Worm (Caenorhabditis elegans) whole organism, L1 larva: ENCODE measurements around the gene C35A5.3.

Experiments used
- C04F5.9 ChIP-seq: sonication (generic microtip); optimal IDR thresholded peaks from 2 replicates; lab custom pipeline; 2016; ENCODE audit warnings: missing genetic modification characterization, missing compliant biosample characterization
- C16A3.4 ChIP-seq: fragments of 150-350 bp; optimal IDR thresholded peaks from 2 replicates; lab custom pipeline; 2014; ENCODE audit warnings: missing biosample characterization, missing genetic modification characterization
- C34B4.2 ChIP-seq: sonication (generic microtip); optimal IDR thresholded peaks from 2 replicates; lab custom pipeline; 2017; ENCODE audit warnings: mild to moderate bottlenecking, missing genetic modification characterization, missing compliant biosample characterization
- Y116A8C.19 ChIP-seq: sonication (generic microtip); optimal IDR thresholded peaks from 2 replicates; lab custom pipeline; 2016; ENCODE audit warnings: missing compliant biosample characterization, missing genetic modification characterization, borderline replicate concordance
- alr-1 ChIP-seq: fragments of 200-800 bp; sonication (Bioruptor generic); optimal IDR thresholded peaks from 2 replicates; lab custom pipeline; 2018; ENCODE audit warnings: borderline replicate concordance, mild to moderate bottlenecking, missing genetic modification characterization, missing compliant biosample characterization
- blmp-1 ChIP-seq: fragments of 150-350 bp; optimal IDR thresholded peaks from 2 replicates; lab custom pipeline; 2014; ENCODE audit warnings: missing biosample characterization, missing genetic modification characterization
- ceh-82 ChIP-seq, 3 experiments: fragments of 150-350 bp in 1 of 3; sonication (generic microtip) in 2 of 3; optimal IDR thresholded peaks; 2 replicates each; lab custom pipeline; 2014 to 2017; ENCODE audit warnings: missing biosample characterization in 3 of 3, missing genetic modification characterization in 3 of 3
- dsc-1 ChIP-seq: sonication (generic microtip); optimal IDR thresholded peaks from 2 replicates; lab custom pipeline; 2016; ENCODE audit warnings: mild to moderate bottlenecking, missing genetic modification characterization, missing compliant biosample characterization
- efl-1 ChIP-seq, 4 experiments: fragments of 150-350 bp; optimal IDR thresholded peaks in 3 of 4; peaks in 1 of 4; 1 replicate in 1 of 4; 2 replicates in 3 of 4; lab custom pipeline; 2014; ENCODE audit warnings: missing biosample characterization in 2 of 4, missing genetic modification characterization in 2 of 4, missing genetic modification reagents in 2 of 4
- elt-2 ChIP-seq: sonication (generic microtip); optimal IDR thresholded peaks from 2 replicates; lab custom pipeline; 2016; ENCODE audit warnings: missing genetic modification characterization, mild to moderate bottlenecking, inconsistent platforms, missing compliant biosample characterization, missing genetic modification reagents
- fkh-4 ChIP-seq: sonication (generic microtip); optimal IDR thresholded peaks from 2 replicates; lab custom pipeline; 2016; ENCODE audit warnings: missing compliant biosample characterization, missing genetic modification characterization, borderline replicate concordance
- fos-1 ChIP-seq: fragments of 150-350 bp; optimal IDR thresholded peaks from 2 replicates; lab custom pipeline; 2014; ENCODE audit warnings: missing biosample characterization, missing genetic modification characterization
- hlh-17 ChIP-seq: fragments of 200-800 bp; sonication (Bioruptor generic); optimal IDR thresholded peaks from 2 replicates; lab custom pipeline; 2018; ENCODE audit warnings: missing genetic modification characterization, mild to moderate bottlenecking, missing compliant biosample characterization, moderate library complexity, borderline replicate concordance
- isw-1 ChIP-seq: fragments of 200-800 bp; sonication (Bioruptor generic); IDR thresholded peaks from 2 replicates; pipeline ENCODE4 v1.3.6; 2022; ENCODE audit warnings: missing genetic modification characterization, missing compliant biosample characterization
- jun-1 ChIP-seq: fragments of 150-350 bp; optimal IDR thresholded peaks from 2 replicates; lab custom pipeline; 2014; ENCODE audit warnings: missing biosample characterization, missing genetic modification reagents, missing genetic modification characterization
- lin-14 ChIP-seq: fragments of 200-800 bp; sonication (Bioruptor generic); optimal IDR thresholded peaks from 2 replicates; lab custom pipeline; 2018; ENCODE audit warnings: mild to moderate bottlenecking, missing genetic modification characterization, moderate library complexity, missing compliant biosample characterization
- lin-15B ChIP-seq: fragments of 150-350 bp; sonication (generic microtip); optimal IDR thresholded peaks from 3 replicates; lab custom pipeline; 2014; ENCODE audit warnings: missing biosample characterization, missing genetic modification characterization
- lin-35 ChIP-seq, 2 experiments: fragments of 150-350 bp; optimal IDR thresholded peaks; 2 replicates each; lab custom pipeline; 2014; ENCODE audit warnings: missing biosample characterization in 2 of 2, missing genetic modification characterization in 2 of 2, missing genetic modification reagents in 2 of 2
- lir-3 ChIP-seq: sonication (generic microtip); optimal IDR thresholded peaks from 2 replicates; lab custom pipeline; 2016; ENCODE audit warnings: mild to moderate bottlenecking, missing genetic modification characterization, moderate library complexity, missing compliant biosample characterization; ENCODE audit not compliant: poor library complexity
- mdl-1 ChIP-seq, 2 experiments: fragments of 150-350 bp; optimal IDR thresholded peaks; 2 replicates each; lab custom pipeline; 2014 to 2017; ENCODE audit warnings: missing biosample characterization in 2 of 2, missing genetic modification characterization in 2 of 2, inconsistent platforms in 1 of 2
- mef-2 ChIP-seq: fragments of 150-350 bp; optimal IDR thresholded peaks from 2 replicates; lab custom pipeline; 2014; ENCODE audit warnings: missing biosample characterization, missing genetic modification characterization
- mep-1 ChIP-seq: fragments of 150-350 bp; optimal IDR thresholded peaks from 2 replicates; lab custom pipeline; 2014; ENCODE audit warnings: missing biosample characterization, missing genetic modification characterization
- nhr-11 ChIP-seq: fragments of 150-350 bp; optimal IDR thresholded peaks from 2 replicates; lab custom pipeline; 2014; ENCODE audit warnings: missing biosample characterization, missing genetic modification characterization
- nhr-28 ChIP-seq: fragments of 150-350 bp; optimal IDR thresholded peaks from 2 replicates; lab custom pipeline; 2014; ENCODE audit warnings: missing biosample characterization, missing genetic modification characterization
- nhr-71 ChIP-seq: sonication (generic microtip); optimal IDR thresholded peaks from 2 replicates; lab custom pipeline; 2016; ENCODE audit warnings: mild to moderate bottlenecking, missing genetic modification characterization, moderate library complexity, missing compliant biosample characterization
- nhr-76 ChIP-seq: sonication (generic microtip); optimal IDR thresholded peaks from 2 replicates; lab custom pipeline; 2017; ENCODE audit warnings: missing biosample characterization, missing genetic modification characterization
- nhr-85 ChIP-seq: sonication (generic microtip); peaks from one replicate; lab custom pipeline; 2016; ENCODE audit warnings: missing genetic modification characterization, inconsistent platforms, missing compliant biosample characterization
- nhr-90 ChIP-seq: sonication (generic microtip); optimal IDR thresholded peaks from 2 replicates; lab custom pipeline; 2016; ENCODE audit warnings: mild to moderate bottlenecking, missing genetic modification characterization, missing compliant biosample characterization; ENCODE audit not compliant: poor library complexity
- pqm-1 ChIP-seq: sonication (generic microtip); optimal IDR thresholded peaks from 3 replicates; lab custom pipeline; 2017; ENCODE audit warnings: missing biosample characterization, missing genetic modification characterization
- rnt-1 ChIP-seq: sonication (generic microtip); optimal IDR thresholded peaks from 2 replicates; lab custom pipeline; 2016; ENCODE audit warnings: mild to moderate bottlenecking, missing genetic modification characterization, moderate library complexity, missing compliant biosample characterization
- skn-1 ChIP-seq: fragments of 150-350 bp; optimal IDR thresholded peaks from 2 replicates; lab custom pipeline; 2014; ENCODE audit warnings: missing biosample characterization, missing genetic modification characterization
- snpc-4 ChIP-seq: fragments of 150-350 bp; optimal IDR thresholded peaks from 2 replicates; lab custom pipeline; 2014; ENCODE audit warnings: missing biosample characterization, missing genetic modification characterization
- sox-4 ChIP-seq: sonication (generic microtip); optimal IDR thresholded peaks from 2 replicates; lab custom pipeline; 2016; ENCODE audit warnings: missing genetic modification characterization, missing compliant biosample characterization
- tlp-1 ChIP-seq: fragments of 150-350 bp; optimal IDR thresholded peaks from 2 replicates; lab custom pipeline; 2014; ENCODE audit warnings: missing biosample characterization, missing genetic modification characterization
- unc-30 ChIP-seq: sonication (generic microtip); optimal IDR thresholded peaks from 2 replicates; lab custom pipeline; 2017; ENCODE audit warnings: missing biosample characterization, missing genetic modification characterization
- unc-62 ChIP-seq: fragments of 150-350 bp; optimal IDR thresholded peaks from 2 replicates; lab custom pipeline; 2014; ENCODE audit warnings: missing biosample characterization, missing genetic modification reagents, missing genetic modification characterization
- unc-98 ChIP-seq: fragments of 200-800 bp; sonication (Bioruptor generic); IDR thresholded peaks from 2 replicates; pipeline ENCODE4 v1.3.6; 2022; ENCODE audit warnings: missing genetic modification characterization, missing compliant biosample characterization
- zag-1 ChIP-seq: fragments of 150-350 bp; optimal IDR thresholded peaks from 2 replicates; lab custom pipeline; 2014; ENCODE audit warnings: missing biosample characterization, missing genetic modification characterization

Gene C35A5.3

DNA sequence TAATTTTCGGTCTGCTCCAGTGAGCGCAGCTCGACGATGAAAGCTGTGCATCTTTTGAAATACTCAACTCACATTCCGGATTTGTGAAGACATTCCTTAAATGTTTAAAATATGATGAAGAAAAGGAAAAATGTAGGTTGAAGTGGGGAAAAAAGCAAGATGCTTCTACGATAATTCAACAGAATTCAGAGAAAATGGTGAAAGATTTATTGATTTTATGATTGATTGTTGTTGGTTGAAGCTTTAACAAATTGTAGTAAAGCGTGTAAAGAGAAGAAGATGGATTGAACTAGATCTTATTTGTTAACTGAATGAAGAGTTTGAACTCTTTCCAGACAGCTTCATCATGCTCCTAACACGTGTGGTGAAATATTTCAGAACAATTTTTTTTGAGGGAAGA lies 11.2 kb downstream of the C35A5.3 start, which contains the start of gene ncx-5:
ncx-5 (minus strand) TSS at position 101 of the 400 bp plus-strand sequence.
- TF ChIP-seq skn-1 (tag; lab: Kevin White, UChicago) (no peak), nhr-11 (tag; lab: Kevin White, UChicago) (no peak), unc-62 (GFP tag; lab: Kevin White, UChicago) (no peak), lin-15B (tag; lab: Kevin White, UChicago) (no peak), hlh-17 (GFP tag; lab: Kevin White, UChicago) (no peak), fos-1 (tag; lab: Kevin White, UChicago) (no peak), mep-1 (tag; lab: Kevin White, UChicago) (no peak), nhr-85 (no peak), alr-1 (no peak), snpc-4 (tag; lab: Kevin White, UChicago) (no peak), ceh-82 (tag; optimal IDR thresholded peaks at IDR 0.05; lab: Kevin White, UChicago) (no peak), sox-4 (tag; lab: Kevin White, UChicago) (no peak), nhr-90 (tag; lab: Kevin White, UChicago) (no peak), nhr-28 (tag; lab: Kevin White, UChicago) (no peak), nhr-76 (tag; lab: Kevin White, UChicago) (no peak), tlp-1 (tag; lab: Kevin White, UChicago) (no peak), mdl-1 (tag; optimal IDR thresholded peaks at IDR 0.05; lab: Kevin White, UChicago) (no peak), blmp-1 (tag; lab: Kevin White, UChicago) (no peak), nhr-71 (tag; lab: Kevin White, UChicago) (no peak), lir-3 (no peak)

DNA sequence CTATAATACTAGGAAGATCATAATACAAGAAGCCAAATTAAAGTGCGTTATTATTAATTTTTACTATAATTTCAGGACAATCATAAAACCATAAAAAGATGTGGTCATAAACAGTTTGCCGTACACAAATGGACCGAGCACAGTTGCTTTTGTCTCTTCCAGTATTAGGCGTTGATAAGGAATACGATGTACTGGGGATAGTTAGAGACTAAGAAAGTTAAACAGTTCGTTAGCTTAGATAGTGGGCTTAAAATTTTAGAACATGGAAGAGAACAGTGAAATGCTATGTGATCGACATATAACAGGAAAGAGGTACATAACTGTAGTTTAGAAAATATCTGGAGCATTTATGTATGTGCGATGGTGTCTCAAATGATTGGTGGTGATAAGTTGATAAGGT lies 15.8 kb downstream of the C35A5.3 start:
- TF ChIP-seq elt-2 (peak; percentile 45), lir-3 (no peak)
- TF ChIP-seq, all 84 proteins: peak for 1

DNA sequence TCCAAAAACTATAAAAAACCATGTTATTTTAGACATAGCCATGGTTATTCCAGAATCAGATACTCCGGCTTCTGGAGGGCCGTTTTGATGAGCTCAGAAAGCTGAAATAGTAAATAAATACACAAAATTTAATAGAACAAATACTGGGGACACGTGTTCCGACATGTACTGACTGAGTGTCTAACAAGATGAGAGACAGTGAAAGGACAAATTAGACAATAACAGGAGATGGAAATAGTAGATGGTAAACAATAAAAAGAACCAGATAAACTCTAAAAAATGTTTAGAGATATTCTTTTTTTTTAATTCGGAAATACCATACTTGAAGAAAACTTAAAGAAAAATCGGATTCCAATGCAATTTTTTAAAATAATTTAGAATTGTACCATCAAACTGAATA lies 16.6 kb downstream of the C35A5.3 start, which contains the start of gene Y32F6B.1:
Y32F6B.1 (minus strand) TSS at position 101 of the 400 bp plus-strand sequence.
- TF ChIP-seq rnt-1 (no peak), blmp-1 (tag; lab: Kevin White, UChicago) (no peak), fkh-4 (tag; lab: Kevin White, UChicago) (no peak), dsc-1 (tag; lab: Kevin White, UChicago) (no peak), unc-30 (tag; lab: Kevin White, UChicago) (no peak), zag-1 (tag; lab: Kevin White, UChicago) (no peak), unc-98 (no peak), nhr-85 (no peak), snpc-4 (tag; lab: Kevin White, UChicago) (no peak), mef-2 (tag; lab: Kevin White, UChicago) (no peak), Y116A8C.19 (tag; lab: Kevin White, UChicago) (no peak), C16A3.4 (tag; lab: Kevin White, UChicago) (no peak), C34B4.2 (tag; lab: Kevin White, UChicago) (no peak), lin-14 (GFP tag; lab: Kevin White, UChicago) (no peak), pqm-1 (tag; lab: Kevin White, UChicago) (no peak), jun-1 (no peak), isw-1 (no peak)

DNA sequence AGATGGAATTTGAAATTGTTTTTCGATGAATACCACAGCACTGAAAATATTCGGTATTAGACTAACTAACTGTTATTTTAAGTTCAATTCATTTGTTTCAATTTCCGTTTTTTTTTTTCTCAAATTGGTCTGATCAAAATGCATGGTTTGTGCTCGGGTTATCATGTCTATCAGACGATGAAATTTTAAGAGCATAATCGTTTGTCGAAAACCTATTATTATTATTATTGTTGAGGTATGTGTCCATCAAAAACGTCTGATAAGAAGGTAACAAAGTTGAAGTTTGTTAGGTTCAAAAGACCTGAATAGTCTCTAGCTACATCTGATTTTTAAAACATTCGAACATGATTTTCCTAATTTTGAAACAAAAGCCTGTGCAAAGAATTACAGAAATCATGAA lies 17.2 kb downstream of the C35A5.3 start:
- TF ChIP-seq pqm-1 (tag; lab: Kevin White, UChicago), result no peak
- TF ChIP-seq lin-35 (GFP tag; optimal IDR thresholded peaks at IDR 0.05; lab: Kevin White, UChicago), result peak in 1 of 2 experiments; percentile 18
- TF ChIP-seq efl-1 (optimal IDR thresholded peaks at IDR 0.05; lab: Kevin White, UChicago), result no peak
- peak in 1 of 2 experiments; percentile 57 for TF ChIP-seq efl-1 (GFP tag; optimal IDR thresholded peaks at IDR 0.05 in 1 of 2; lab: Kevin White, UChicago)
- TF ChIP-seq C04F5.9 (tag; lab: Kevin White, UChicago), result no peak
- TF ChIP-seq elt-2, result peak; percentile 63
